Fruit fly (Drosophila melanogaster) whole organism, embryonic: ENCODE measurements around the gene Cpr64Ab.

Source experiments
- Antp ChIP-seq: fragments of 200-800 bp; sonication (Bioruptor generic); optimal IDR thresholded peaks from 3 replicates; lab custom pipeline; 2016; ENCODE audit warnings: missing biosample characterization, missing genetic modification characterization
- Atf-2 ChIP-seq: fragments of 200-800 bp; sonication (Bioruptor generic); optimal IDR thresholded peaks from 2 replicates; lab custom pipeline; 2016; ENCODE audit warnings: missing biosample characterization, missing genetic modification characterization
- BEAF-32 ChIP-seq: fragments of 200-800 bp; sonication (Bioruptor generic); optimal IDR thresholded peaks from 3 replicates; lab custom pipeline; 2017; ENCODE audit warnings: missing biosample characterization, missing genetic modification characterization, mild to moderate bottlenecking, moderate library complexity, missing genetic modification reagents
- CG10462 ChIP-seq: fragments of 200-800 bp; sonication (Bioruptor generic); optimal IDR thresholded peaks from 2 replicates; lab custom pipeline; 2016; ENCODE audit warnings: missing biosample characterization, missing genetic modification characterization
- CG10543 ChIP-seq: fragments of 200-800 bp; sonication (Bioruptor generic); optimal IDR thresholded peaks from 3 replicates; lab custom pipeline; 2017; ENCODE audit warnings: missing biosample characterization, mild to moderate bottlenecking, missing genetic modification characterization, moderate library complexity
- CG10565 ChIP-seq: fragments of 200-800 bp; sonication (Bioruptor generic); optimal IDR thresholded peaks from 3 replicates; lab custom pipeline; 2016; ENCODE audit warnings: missing biosample characterization, mild to moderate bottlenecking, missing genetic modification characterization
- CG12071 ChIP-seq: fragments of 200-800 bp; sonication (Bioruptor generic); optimal IDR thresholded peaks from 3 replicates; lab custom pipeline; 2018; ENCODE audit warnings: missing biosample characterization, mild to moderate bottlenecking, missing genetic modification characterization
- CG13287 ChIP-seq: fragments of 200-800 bp; sonication (Bioruptor generic); IDR thresholded peaks from 2 replicates; pipeline ENCODE4 v1.3.6; 2022; ENCODE audit warnings: missing biosample characterization, missing genetic modification characterization; ENCODE audit not compliant: partially characterized antibody
- CG14441 ChIP-seq: fragments of 200-800 bp; sonication (Bioruptor generic); IDR thresholded peaks from 2 replicates; pipeline ENCODE4 v1.3.6; 2022; ENCODE audit warnings: missing biosample characterization, missing genetic modification characterization
- CG15269 ChIP-seq: fragments of 200-800 bp; sonication (Bioruptor generic); optimal IDR thresholded peaks from 2 replicates; lab custom pipeline; 2018; ENCODE audit warnings: missing biosample characterization, mild to moderate bottlenecking, missing genetic modification characterization, moderate library complexity
- CG16813 ChIP-seq: fragments of 200-800 bp; sonication (Bioruptor generic); IDR thresholded peaks from 3 replicates; pipeline ENCODE4 v1.3.6; 2022; ENCODE audit warnings: missing biosample characterization, missing genetic modification characterization; ENCODE audit not compliant: partially characterized antibody
- CG17829 ChIP-seq: fragments of 200-800 bp; optimal IDR thresholded peaks from 2 replicates; lab custom pipeline; 2019; ENCODE audit warnings: missing biosample characterization, mild to moderate bottlenecking, missing genetic modification characterization, moderate library complexity
- CG18262 ChIP-seq: fragments of 200-800 bp; optimal IDR thresholded peaks from 3 replicates; lab custom pipeline; 2019; ENCODE audit warnings: missing biosample characterization, mild to moderate bottlenecking, missing genetic modification characterization, moderate library complexity
- CG2129 ChIP-seq: fragments of 200-800 bp; sonication (Bioruptor generic); IDR thresholded peaks from 2 replicates; pipeline ENCODE4 v1.3.6; 2022; ENCODE audit warnings: missing biosample characterization, missing genetic modification characterization; ENCODE audit not compliant: partially characterized antibody
- CG2889 ChIP-seq: fragments of 200-800 bp; sonication (Bioruptor generic); IDR thresholded peaks from 3 replicates; pipeline ENCODE4 v1.3.6; 2022; ENCODE audit warnings: missing biosample characterization, missing genetic modification characterization
- CG30020 ChIP-seq: fragments of 200-800 bp; optimal IDR thresholded peaks from 2 replicates; lab custom pipeline; 2019; ENCODE audit warnings: missing biosample characterization, mild to moderate bottlenecking, missing genetic modification characterization, moderate library complexity
- CG34224 ChIP-seq: fragments of 200-800 bp; sonication (Bioruptor generic); IDR thresholded peaks from 3 replicates; pipeline ENCODE4 v1.3.6; 2022; ENCODE audit warnings: missing biosample characterization, missing genetic modification characterization; ENCODE audit not compliant: partially characterized antibody
- CG3726 ChIP-seq: fragments of 200-800 bp; sonication (Bioruptor generic); IDR thresholded peaks from 3 replicates; pipeline ENCODE4, ENCODE4 v1.3.6; 2022; ENCODE audit warnings: missing biosample characterization, missing genetic modification characterization
- CG6175 ChIP-seq: fragments of 200-800 bp; sonication (Bioruptor generic); IDR thresholded peaks from 3 replicates; pipeline ENCODE4 v1.3.6; 2022; ENCODE audit warnings: missing biosample characterization, missing genetic modification characterization
- CG7928 ChIP-seq: fragments of 200-800 bp; sonication (Bioruptor generic); optimal IDR thresholded peaks from 2 replicates; lab custom pipeline; 2017; ENCODE audit warnings: missing biosample characterization, mild to moderate bottlenecking, missing genetic modification characterization
- CG7963 ChIP-seq: fragments of 200-800 bp; sonication (Bioruptor generic); IDR thresholded peaks from 3 replicates; pipeline ENCODE4 v1.3.6; 2022; ENCODE audit warnings: missing biosample characterization, missing genetic modification characterization; ENCODE audit not compliant: partially characterized antibody
- CG7987 ChIP-seq: fragments of 200-800 bp; sonication (Bioruptor generic); optimal IDR thresholded peaks from 2 replicates; lab custom pipeline; 2018; ENCODE audit warnings: missing biosample characterization, mild to moderate bottlenecking, missing genetic modification characterization, moderate library complexity
- CG8944 ChIP-seq: fragments of 200-800 bp; sonication (Bioruptor generic); optimal IDR thresholded peaks from 3 replicates; lab custom pipeline; 2016; ENCODE audit warnings: missing biosample characterization, missing genetic modification characterization
- D19B ChIP-seq: fragments of 200-800 bp; sonication (Bioruptor generic); optimal IDR thresholded peaks from 2 replicates; lab custom pipeline; 2017; ENCODE audit warnings: missing biosample characterization, mild to moderate bottlenecking, missing genetic modification characterization
- GATAe ChIP-seq: fragments of 200-800 bp; sonication (Bioruptor generic); conservative IDR thresholded peaks from 2 replicates; pipeline ENCODE4 v1.3.6; 2022; ENCODE audit warnings: missing biosample characterization, missing genetic modification characterization
- HLH4C ChIP-seq: fragments of 200-800 bp; sonication (Bioruptor generic); IDR thresholded peaks from 3 replicates; pipeline ENCODE4 v1.3.6; 2022; ENCODE audit warnings: missing biosample characterization, missing genetic modification characterization; ENCODE audit not compliant: partially characterized antibody
- Hr78 ChIP-seq, 2 experiments: fragments of 200-800 bp in 1 of 2; fragments of >200 bp in 1 of 2; sonication (Bioruptor generic) in 1 of 2; optimal IDR thresholded peaks; 2 replicates each; lab custom pipeline; 2017 to 2019; ENCODE audit warnings: missing biosample characterization in 2 of 2, missing genetic modification characterization in 2 of 2, mild to moderate bottlenecking in 1 of 2, moderate library complexity in 1 of 2
- MESR4 ChIP-seq: fragments of 200-800 bp; sonication (Bioruptor generic); optimal IDR thresholded peaks from 2 replicates; lab custom pipeline; 2018; ENCODE audit warnings: missing biosample characterization, mild to moderate bottlenecking, missing genetic modification characterization, moderate library complexity
- MTF-1 ChIP-seq: fragments of 200-800 bp; sonication (Bioruptor generic); optimal IDR thresholded peaks from 2 replicates; lab custom pipeline; 2018; ENCODE audit warnings: missing biosample characterization, mild to moderate bottlenecking, missing genetic modification characterization, borderline replicate concordance
- Med ChIP-seq: fragments of 200-800 bp; sonication (Bioruptor generic); peaks from one replicate; lab custom pipeline; 2016; ENCODE audit warnings: missing biosample characterization, missing genetic modification characterization, mild to moderate bottlenecking, inconsistent platforms, moderate library complexity
- Sox102F ChIP-seq: fragments of 200-800 bp; sonication (Bioruptor generic); optimal IDR thresholded peaks from 2 replicates; lab custom pipeline; 2018; ENCODE audit warnings: missing biosample characterization, mild to moderate bottlenecking, missing genetic modification characterization, moderate library complexity
- Sry-β ChIP-seq: fragments of 200-800 bp; sonication (Bioruptor generic); optimal IDR thresholded peaks from 2 replicates; lab custom pipeline; 2018; ENCODE audit warnings: missing biosample characterization, mild to moderate bottlenecking, missing genetic modification characterization, moderate library complexity
- Taf1 ChIP-seq: fragments of 200-800 bp; sonication (Bioruptor generic); IDR thresholded peaks from 2 replicates; pipeline ENCODE4 v1.3.6; 2022; ENCODE audit warnings: missing biosample characterization, missing genetic modification characterization
- bcd ChIP-seq: fragments of 200-800 bp; sonication (Bioruptor generic); optimal IDR thresholded peaks from 2 replicates; lab custom pipeline; 2017; ENCODE audit warnings: missing biosample characterization, mild to moderate bottlenecking, missing genetic modification characterization
- cato ChIP-seq: fragments of 200-800 bp; sonication (Bioruptor generic); optimal IDR thresholded peaks from 2 replicates; lab custom pipeline; 2016; ENCODE audit warnings: missing biosample characterization, missing genetic modification characterization, borderline replicate concordance
- exex ChIP-seq: fragments of 200-800 bp; sonication (Bioruptor generic); optimal IDR thresholded peaks from 4 replicates; lab custom pipeline; 2018; ENCODE audit warnings: missing biosample characterization, mild to moderate bottlenecking, missing genetic modification characterization, moderate library complexity
- ftz-f1 ChIP-seq: fragments of 200-800 bp; sonication (Bioruptor generic); optimal IDR thresholded peaks from 2 replicates; lab custom pipeline; 2016; ENCODE audit warnings: missing biosample characterization, missing genetic modification characterization
- gem ChIP-seq: fragments of 200-800 bp; sonication (Bioruptor generic); optimal IDR thresholded peaks from 2 replicates; lab custom pipeline; 2019; ENCODE audit warnings: missing biosample characterization, mild to moderate bottlenecking, missing genetic modification characterization, moderate library complexity
- gro ChIP-seq: fragments of 200-800 bp; sonication (Bioruptor generic); optimal IDR thresholded peaks from 2 replicates; lab custom pipeline; 2016; ENCODE audit warnings: missing biosample characterization, missing genetic modification characterization
- jing ChIP-seq: fragments of 200-800 bp; sonication (Bioruptor generic); optimal IDR thresholded peaks from 2 replicates; lab custom pipeline; 2018; ENCODE audit warnings: missing biosample characterization, mild to moderate bottlenecking, missing genetic modification characterization
- lab ChIP-seq: fragments of 200-800 bp; sonication (Bioruptor generic); optimal IDR thresholded peaks from 3 replicates; lab custom pipeline; 2017; ENCODE audit warnings: missing biosample characterization, missing genetic modification characterization, mild to moderate bottlenecking, moderate library complexity, missing genetic modification reagents
- pfk ChIP-seq: fragments of 200-800 bp; sonication (Bioruptor generic); optimal IDR thresholded peaks from 2 replicates; lab custom pipeline; 2018; ENCODE audit warnings: missing biosample characterization, mild to moderate bottlenecking, missing genetic modification characterization, moderate library complexity
- prd ChIP-seq, 3 experiments: fragments of >200 bp in 2 of 3; fragments of 200-800 bp in 1 of 3; sonication (Bioruptor generic) in 1 of 3; optimal IDR thresholded peaks in 2 of 3; IDR thresholded peaks in 1 of 3; 2 replicates in 2 of 3; 3 replicates in 1 of 3; pipeline versions ENCODE4 v1.3.6 to Lab custom; 2017 to 2022; ENCODE audit warnings: missing biosample characterization in 1 of 3, missing genetic modification characterization in 1 of 3
- sens-2 ChIP-seq: fragments of 200-800 bp; sonication (Bioruptor generic); IDR thresholded peaks from 2 replicates; pipeline ENCODE4 v1.3.6; 2022; ENCODE audit warnings: missing biosample characterization, missing genetic modification characterization
- sna ChIP-seq: fragments of 200-800 bp; sonication (Bioruptor generic); IDR thresholded peaks from 2 replicates; pipeline ENCODE4 v1.3.6; 2022; ENCODE audit warnings: missing biosample characterization, missing genetic modification characterization; ENCODE audit not compliant: partially characterized antibody
- tup ChIP-seq: fragments of 200-800 bp; sonication (Bioruptor generic); optimal IDR thresholded peaks from 2 replicates; lab custom pipeline; 2016; ENCODE audit warnings: missing biosample characterization, mild to moderate bottlenecking, missing genetic modification characterization, moderate library complexity
- twi ChIP-seq: fragments of 200-800 bp; optimal IDR thresholded peaks from 2 replicates; lab custom pipeline; 2019; ENCODE audit warnings: missing biosample characterization, mild to moderate bottlenecking, missing genetic modification characterization, moderate library complexity

The Cpr64Ab gene

DNA sequence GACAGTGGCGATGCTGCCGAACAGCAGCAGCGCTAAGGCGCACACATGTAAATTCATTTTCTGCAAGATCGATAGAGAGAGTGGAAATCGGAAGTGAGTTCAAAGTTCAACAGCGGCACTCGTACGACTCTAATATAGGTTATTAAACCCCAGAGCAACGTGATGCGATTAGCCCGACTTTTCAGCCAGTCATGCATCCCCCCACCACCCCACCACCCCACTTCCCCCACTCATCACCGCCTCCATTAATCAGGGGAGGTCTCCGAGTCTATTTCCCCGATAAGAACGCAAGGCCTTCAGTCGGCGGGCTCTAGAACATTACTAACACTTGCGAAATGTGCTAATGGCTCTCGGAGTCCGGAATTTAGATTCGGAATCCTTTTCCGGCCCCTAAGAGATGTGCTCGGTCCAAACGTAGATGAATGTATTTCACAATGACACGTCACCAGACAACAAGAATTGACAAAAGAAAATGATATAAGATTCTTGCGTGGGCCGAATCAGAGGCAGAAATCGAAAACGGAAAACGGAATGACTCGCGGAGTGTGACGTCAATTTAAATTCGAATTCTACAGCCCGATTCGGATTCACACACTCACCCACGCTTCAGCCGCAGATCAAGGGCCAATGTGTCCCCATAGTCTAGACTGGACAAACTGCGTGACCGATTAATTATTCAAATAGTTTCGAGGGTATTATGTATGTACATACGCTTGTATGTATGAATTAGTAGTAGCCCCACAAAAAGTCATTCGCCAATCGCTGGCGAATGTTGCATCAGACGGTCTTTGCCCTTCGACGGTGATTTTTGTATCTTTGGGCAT lies 14.5 kb upstream of the Cpr64Ab start (continued):
- TF ChIP-seq sna: no peak
- TF ChIP-seq prd (optimal IDR thresholded peaks at IDR 0.05; lab: Kevin White, UChicago): no peak
- no peak for TF ChIP-seq prd (GFP tag; IDR thresholded peaks at IDR 0.05; lab: Robert Waterston, UW)
- TF ChIP-seq exex (tag; lab: Kevin White, UChicago): no peak
- no peak for TF ChIP-seq HLH4C (GFP tag; lab: Robert Waterston, UW)
- no peak for TF ChIP-seq Sox102F (GFP tag; lab: Kevin White, UChicago)
- TF ChIP-seq jing (GFP tag; lab: Kevin White, UChicago): no peak
- TF ChIP-seq CG18262 (tag; lab: Kevin White, UChicago): no peak
- TF ChIP-seq CG8944 (GFP tag; lab: Kevin White, UChicago): no peak
- no peak for TF ChIP-seq CG10462 (GFP tag; lab: Kevin White, UChicago)
- TF ChIP-seq GATAe (GFP tag; lab: Robert Waterston, UW): no peak
- TF ChIP-seq MTF-1 (GFP tag; lab: Kevin White, UChicago): no peak
- TF ChIP-seq lab: no peak
- no peak for TF ChIP-seq pfk (GFP tag; lab: Kevin White, UChicago)
- TF ChIP-seq Taf1 (GFP tag; lab: Robert Waterston, UW): no peak
- TF ChIP-seq D19B (GFP tag; lab: Kevin White, UChicago): peak; percentile 42
- no peak for TF ChIP-seq CG7987 (GFP tag; lab: Kevin White, UChicago)
- peak in 1 of 2 experiments; percentile 82 for TF ChIP-seq Hr78 (GFP tag; optimal IDR thresholded peaks at IDR 0.05; lab: Kevin White, UChicago)
- TF ChIP-seq CG3726: no peak
- no peak for TF ChIP-seq Atf-2 (GFP tag; lab: Kevin White, UChicago)
- TF ChIP-seq ftz-f1 (GFP tag; lab: Kevin White, UChicago): no peak
- TF ChIP-seq bcd: no peak
- TF ChIP-seq CG10565 (GFP tag; lab: Kevin White, UChicago): no peak
- TF ChIP-seq gem: no peak
- TF ChIP-seq CG13287: 0 out of 2 replicates have a peak, but pooled peaks have one; percentile 5
- no peak for TF ChIP-seq CG16813 (GFP tag; lab: Robert Waterston, UW)
- peak; percentile 14 for TF ChIP-seq CG10543 (GFP tag; lab: Kevin White, UChicago)
- no peak for TF ChIP-seq CG6175 (GFP tag; lab: Robert Waterston, UW)
- TF ChIP-seq CG7928: no peak
- no peak for TF ChIP-seq CG30020 (tag; lab: Kevin White, UChicago)
- no peak for TF ChIP-seq BEAF-32 (GFP tag; lab: Kevin White, UChicago)
- TF ChIP-seq CG2889: no peak
- TF ChIP-seq CG15269 (tag; lab: Kevin White, UChicago): no peak
- TF ChIP-seq cato (GFP tag; lab: Kevin White, UChicago): no peak
- no peak for TF ChIP-seq gro (GFP tag; lab: Kevin White, UChicago)
- TF ChIP-seq CG12071 (GFP tag; lab: Kevin White, UChicago): no peak
- no peak for TF ChIP-seq twi (tag; lab: Kevin White, UChicago)
- no peak for TF ChIP-seq sens-2 (GFP tag; lab: Robert Waterston, UW)
- no peak for TF ChIP-seq Sry-β (GFP tag; lab: Kevin White, UChicago)
- no peak for TF ChIP-seq tup (GFP tag; lab: Kevin White, UChicago)
- no peak for TF ChIP-seq CG7963 (GFP tag; lab: Robert Waterston, UW)
- peak; percentile 70 for TF ChIP-seq Med (GFP tag; lab: Kevin White, UChicago)
- TF ChIP-seq Antp (GFP tag; lab: Kevin White, UChicago): no peak
- no peak for TF ChIP-seq CG2129
- no peak for TF ChIP-seq CG17829 (tag; lab: Kevin White, UChicago)
- TF ChIP-seq CG14441: no peak
- TF ChIP-seq MESR4 (GFP tag; lab: Kevin White, UChicago): no peak
- no peak for TF ChIP-seq CG34224 (GFP tag; lab: Robert Waterston, UW)
